In genomic region chrX:7703001-7703864, dm6 we compare ENCODE assay signal across 1 fruit fly cellular context.
TF ChIP-seq lines count a peak whose summit lies in the region.
"Not testable (repeated sequence)": the region's sequence is repeated elsewhere in the genome, so short reads cannot be mapped to it uniquely, and the experiment has no call there.

No protein-coding gene starts in this region.

TF ChIP-seq in whole organism, embryonic, 481 proteins besides CTCF, POLR2A, EP300 and RAD21 (continued from another document):
- TF ChIP-seq CG14441 (GFP tag; IDR thresholded peaks at IDR 0.05; lab: Robert Waterston, UW), result peak; percentile 74
- TF ChIP-seq gcm2 (GFP tag; optimal IDR thresholded peaks at IDR 0.05; lab: Kevin White, UChicago), result peak; percentile 27
- TF ChIP-seq ERR (GFP tag; optimal IDR thresholded peaks at IDR 0.05; lab: Kevin White, UChicago), result peak; percentile 93
- TF ChIP-seq Sry-δ (GFP tag; optimal IDR thresholded peaks at IDR 0.05; lab: Kevin White, UChicago), result peak; percentile 3
- TF ChIP-seq HLH54F (GFP tag; optimal IDR thresholded peaks at IDR 0.05; lab: Kevin White, UChicago), result peak; percentile 47
- peak; percentile 91 for TF ChIP-seq dmrt99B (tag; optimal IDR thresholded peaks at IDR 0.05; lab: Kevin White, UChicago)
- peak; percentile 67 for TF ChIP-seq HLH3B (GFP tag; IDR thresholded peaks at IDR 0.05; lab: Robert Waterston, UW)
- peak; percentile 68 for TF ChIP-seq H2.0 (GFP tag; IDR thresholded peaks at IDR 0.05; lab: Robert Waterston, UW)
- TF ChIP-seq CoRest (tag; optimal IDR thresholded peaks at IDR 0.05; lab: Kevin White, UChicago), result peak; percentile 53
- peak; percentile 57 for TF ChIP-seq NFAT (GFP tag; IDR thresholded peaks at IDR 0.05; lab: Robert Waterston, UW)
- TF ChIP-seq grau (tag; optimal IDR thresholded peaks at IDR 0.05; lab: Kevin White, UChicago), result peak; percentile 98
- TF ChIP-seq CG31365 (tag; optimal IDR thresholded peaks at IDR 0.05; lab: Kevin White, UChicago), result peak; percentile 56
- peak; percentile 57 for TF ChIP-seq wek (GFP tag; optimal IDR thresholded peaks at IDR 0.05; lab: Kevin White, UChicago)
- peak; percentile 13 for TF ChIP-seq tio (GFP tag; optimal IDR thresholded peaks at IDR 0.05; lab: Kevin White, UChicago)
- peak; percentile 20; the same call in 1 of the 2 replicates for TF ChIP-seq CG1024 (GFP tag; IDR thresholded peaks at IDR 0.05; lab: Robert Waterston, UW)
- TF ChIP-seq gsb-n (tag; optimal IDR thresholded peaks at IDR 0.05; lab: Kevin White, UChicago), result peak; percentile 35
- TF ChIP-seq sisA (GFP tag; IDR thresholded peaks at IDR 0.05; lab: Robert Waterston, UW), result peak; percentile 78
- peak; percentile 61 for TF ChIP-seq ttk (GFP tag; IDR thresholded peaks at IDR 0.05; lab: Robert Waterston, UW)
- TF ChIP-seq Gsc (GFP tag; IDR thresholded peaks at IDR 0.05; lab: Robert Waterston, UW), result peak; percentile 55
- TF ChIP-seq CG30403 (GFP tag; optimal IDR thresholded peaks at IDR 0.05; lab: Kevin White, UChicago), result peak; percentile 49
- peak; percentile 52 for TF ChIP-seq Hmr (GFP tag; optimal IDR thresholded peaks at IDR 0.05; lab: Kevin White, UChicago)
- peak; percentile 60 for TF ChIP-seq CG11247 (GFP tag; IDR thresholded peaks at IDR 0.05; lab: Robert Waterston, UW)
- peak; percentile 49 for TF ChIP-seq CG12104 (GFP tag; optimal IDR thresholded peaks at IDR 0.05; lab: Kevin White, UChicago)
- TF ChIP-seq CG10431 (GFP tag; optimal IDR thresholded peaks at IDR 0.05; lab: Kevin White, UChicago), result peak; percentile 37
- TF ChIP-seq CG4820 (GFP tag; optimal IDR thresholded peaks at IDR 0.05; lab: Kevin White, UChicago), result peak; percentile 1
- TF ChIP-seq Sox102F (GFP tag; optimal IDR thresholded peaks at IDR 0.05; lab: Kevin White, UChicago), result peak; percentile 46
- TF ChIP-seq CG17912 (GFP tag; optimal IDR thresholded peaks at IDR 0.05; lab: Kevin White, UChicago), result peak; percentile 29
- TF ChIP-seq CG8359 (GFP tag; optimal IDR thresholded peaks at IDR 0.05; lab: Kevin White, UChicago; ENCODE audit: borderline replicate concordance), result peak; percentile 75
- TF ChIP-seq CG9932 (GFP tag; IDR thresholded peaks at IDR 0.05; lab: Robert Waterston, UW), result peak; percentile 79
- peak; percentile 29 for TF ChIP-seq CG10209 (GFP tag; optimal IDR thresholded peaks at IDR 0.05; lab: Kevin White, UChicago)
- TF ChIP-seq CG4360 (GFP tag; IDR thresholded peaks at IDR 0.05; lab: Robert Waterston, UW), result peak; percentile 39; the same call in 1 of the 2 replicates
- TF ChIP-seq Pdp1 (GFP tag; optimal IDR thresholded peaks at IDR 0.05; lab: Kevin White, UChicago), result peak; percentile 92 to 95
- TF ChIP-seq lilli (GFP tag; optimal IDR thresholded peaks at IDR 0.05; lab: Kevin White, UChicago), result peak; percentile 97
- peak; percentile 60 for TF ChIP-seq PHDP (tag; optimal IDR thresholded peaks at IDR 0.05; lab: Kevin White, UChicago)
- TF ChIP-seq CG2199 (GFP tag; IDR thresholded peaks at IDR 0.05; lab: Robert Waterston, UW), result peak; percentile 54; the same call in 1 of the 3 replicates
- peak; percentile 99 for TF ChIP-seq sens (GFP tag; lab: Kevin White, UChicago)
- peak; percentile 76 for TF ChIP-seq dysf (GFP tag; IDR thresholded peaks at IDR 0.05; lab: Robert Waterston, UW)
- peak; percentile 92 for TF ChIP-seq Med (GFP tag; lab: Kevin White, UChicago)
- not testable (repeated sequence) for TF ChIP-seq hkb, prd (optimal IDR thresholded peaks at IDR 0.05; lab: Kevin White, UChicago)
- TF ChIP-seq hkb (GFP tag; IDR thresholded peaks at IDR 0.05; lab: Robert Waterston, UW), result peak; percentile 49
- TF ChIP-seq CG1233 (GFP tag; optimal IDR thresholded peaks at IDR 0.05; lab: Kevin White, UChicago), result peak; percentile 22
- TF ChIP-seq Adf1 (GFP tag; IDR thresholded peaks at IDR 0.05; lab: Robert Waterston, UW), result peak; percentile 87
- peak in 1 of 2 experiments; percentile 55 for TF ChIP-seq Hr78 (GFP tag; optimal IDR thresholded peaks at IDR 0.05; lab: Kevin White, UChicago)
- TF ChIP-seq CG10147 (GFP tag; optimal IDR thresholded peaks at IDR 0.05; lab: Kevin White, UChicago), result peak; percentile 64
- peak; percentile 91 for TF ChIP-seq CG2678 (tag; optimal IDR thresholded peaks at IDR 0.05; lab: Kevin White, UChicago)
- peak; percentile 73 for TF ChIP-seq Mrtf (GFP tag; IDR thresholded peaks at IDR 0.05; lab: Robert Waterston, UW)
- peak; percentile 45; the same call in 1 of the 2 replicates for TF ChIP-seq seq (GFP tag; IDR thresholded peaks at IDR 0.05; lab: Robert Waterston, UW)
- peak; percentile 53 for TF ChIP-seq BtbVII (GFP tag; optimal IDR thresholded peaks at IDR 0.05; lab: Kevin White, UChicago)
- peak; percentile 93 for TF ChIP-seq CG10543 (GFP tag; optimal IDR thresholded peaks at IDR 0.05; lab: Kevin White, UChicago)
- peak; percentile 56 for TF ChIP-seq gsb (GFP tag; IDR thresholded peaks at IDR 0.05; lab: Robert Waterston, UW)
- peak; percentile 19 for TF ChIP-seq CG11398 (GFP tag; optimal IDR thresholded peaks at IDR 0.05; lab: Kevin White, UChicago)
- TF ChIP-seq crc (GFP tag; optimal IDR thresholded peaks at IDR 0.05; lab: Kevin White, UChicago), result peak; percentile 96
- TF ChIP-seq Aef1 (GFP tag; IDR thresholded peaks at IDR 0.05; lab: Robert Waterston, UW), result peak; percentile 52
- TF ChIP-seq vvl (GFP tag; IDR thresholded peaks at IDR 0.05; lab: Robert Waterston, UW), result peak; percentile 83
- TF ChIP-seq B-H2 (GFP tag; optimal IDR thresholded peaks at IDR 0.05; lab: Kevin White, UChicago), result peak; percentile 74
- peak; percentile 95 for TF ChIP-seq pum (GFP tag; optimal IDR thresholded peaks at IDR 0.05; lab: Kevin White, UChicago)
- TF ChIP-seq schlank (tag; optimal IDR thresholded peaks at IDR 0.05; lab: Kevin White, UChicago), result peak; percentile 71
- peak; percentile 78 for TF ChIP-seq CG15269 (tag; optimal IDR thresholded peaks at IDR 0.05; lab: Kevin White, UChicago)
- TF ChIP-seq nmo (GFP tag; optimal IDR thresholded peaks at IDR 0.05; lab: Kevin White, UChicago), result peak; percentile 96
- TF ChIP-seq tap (tag; optimal IDR thresholded peaks at IDR 0.05; lab: Kevin White, UChicago), result peak; percentile 63
- TF ChIP-seq CG10959 (GFP tag; IDR thresholded peaks at IDR 0.05; lab: Robert Waterston, UW), result peak; percentile 33
- TF ChIP-seq CrebB (tag; optimal IDR thresholded peaks at IDR 0.05; lab: Kevin White, UChicago), result peak; percentile 69
- TF ChIP-seq CG1602 (GFP tag; optimal IDR thresholded peaks at IDR 0.05; lab: Kevin White, UChicago), result peak; percentile 3
- TF ChIP-seq kni (GFP tag; optimal IDR thresholded peaks at IDR 0.05; lab: Kevin White, UChicago), result peak; percentile 69
- peak; percentile 43 for TF ChIP-seq CG12391 (tag; optimal IDR thresholded peaks at IDR 0.05; lab: Kevin White, UChicago)
- peak; percentile 94 for TF ChIP-seq Antp (GFP tag; optimal IDR thresholded peaks at IDR 0.05; lab: Kevin White, UChicago)
- peak; percentile 42 for TF ChIP-seq CG14050 (GFP tag; IDR thresholded peaks at IDR 0.05; lab: Robert Waterston, UW)
- TF ChIP-seq CG34422 (GFP tag; IDR thresholded peaks at IDR 0.05; lab: Robert Waterston, UW), result peak; percentile 59
- TF ChIP-seq CG3407 (GFP tag; optimal IDR thresholded peaks at IDR 0.05; lab: Kevin White, UChicago), result peak; percentile 20
- peak; percentile 96 for TF ChIP-seq CG7839 (tag; optimal IDR thresholded peaks at IDR 0.05; lab: Kevin White, UChicago)
- peak; percentile 58 for TF ChIP-seq fd64A (GFP tag; optimal IDR thresholded peaks at IDR 0.05; lab: Kevin White, UChicago)
- TF ChIP-seq wor (GFP tag; IDR thresholded peaks at IDR 0.05; lab: Robert Waterston, UW), result peak; percentile 14; the same call in 1 of the 2 replicates
- peak; percentile 51 for TF ChIP-seq CG13296 (GFP tag; optimal IDR thresholded peaks at IDR 0.05; lab: Kevin White, UChicago)
- TF ChIP-seq otp (GFP tag; IDR thresholded peaks at IDR 0.05; lab: Robert Waterston, UW), result peak; percentile 63; the same call in 2 of the 3 replicates
- TF ChIP-seq ab (GFP tag; optimal IDR thresholded peaks at IDR 0.05; lab: Kevin White, UChicago), result peak; percentile 25
- peak; percentile 4 for TF ChIP-seq ems (GFP tag; optimal IDR thresholded peaks at IDR 0.05; lab: Kevin White, UChicago)
- peak; percentile 10 for TF ChIP-seq run (tag; optimal IDR thresholded peaks at IDR 0.05; lab: Kevin White, UChicago)
- TF ChIP-seq CG2120 (GFP tag; optimal IDR thresholded peaks at IDR 0.05; lab: Kevin White, UChicago), result peak; percentile 77
- TF ChIP-seq CG31224 (GFP tag; IDR thresholded peaks at IDR 0.05; lab: Robert Waterston, UW), result peak; percentile 61
- TF ChIP-seq CG1647 (GFP tag; optimal IDR thresholded peaks at IDR 0.05; lab: Kevin White, UChicago), result peak; percentile 46
- TF ChIP-seq CG12219 (GFP tag; optimal IDR thresholded peaks at IDR 0.05; lab: Kevin White, UChicago), result peak; percentile 79
- TF ChIP-seq CG10366 (GFP tag; IDR thresholded peaks at IDR 0.05; lab: Robert Waterston, UW), result peak; percentile 73
- peak; percentile 74 for TF ChIP-seq Atf6 (GFP tag; IDR thresholded peaks at IDR 0.05; lab: Robert Waterston, UW)
- TF ChIP-seq B-H1 (GFP tag; IDR thresholded peaks at IDR 0.05; lab: Robert Waterston, UW), result peak; percentile 48
- TF ChIP-seq Hr3 (GFP tag; optimal IDR thresholded peaks at IDR 0.05; lab: Kevin White, UChicago), result peak; percentile 13
- peak; percentile 10 for TF ChIP-seq az2 (GFP tag; optimal IDR thresholded peaks at IDR 0.05; lab: Kevin White, UChicago)
- TF ChIP-seq prd (GFP tag; IDR thresholded peaks at IDR 0.05; lab: Robert Waterston, UW), result peak; percentile 70
- TF ChIP-seq bigmax (GFP tag; optimal IDR thresholded peaks at IDR 0.05; lab: Kevin White, UChicago), result peak; percentile 15
- peak; percentile 2 for TF ChIP-seq ewg (GFP tag; optimal IDR thresholded peaks at IDR 0.05; lab: Kevin White, UChicago)
- peak; percentile 79 for TF ChIP-seq Ets97D (GFP tag; optimal IDR thresholded peaks at IDR 0.05; lab: Kevin White, UChicago)
- TF ChIP-seq unpg (GFP tag; optimal IDR thresholded peaks at IDR 0.05; lab: Kevin White, UChicago), result peak; percentile 58
- TF ChIP-seq CG10274 (GFP tag; optimal IDR thresholded peaks at IDR 0.05; lab: Kevin White, UChicago), result peak; percentile 38
- peak; percentile 36 for TF ChIP-seq chn (GFP tag; optimal IDR thresholded peaks at IDR 0.05; lab: Kevin White, UChicago)
- peak; percentile 63 for TF ChIP-seq CG12659 (GFP tag; optimal IDR thresholded peaks at IDR 0.05; lab: Kevin White, UChicago)
- peak; percentile 59; the same call in 1 of the 3 replicates for TF ChIP-seq CG6175 (GFP tag; IDR thresholded peaks at IDR 0.05; lab: Robert Waterston, UW)
- TF ChIP-seq tin (GFP tag; optimal IDR thresholded peaks at IDR 0.05; lab: Kevin White, UChicago), result peak; percentile 13
- TF ChIP-seq CG17361 (GFP tag; IDR thresholded peaks at IDR 0.05; lab: Robert Waterston, UW), result peak; percentile 43; the same call in 1 of the 3 replicates
- TF ChIP-seq CG8281 (tag; optimal IDR thresholded peaks at IDR 0.05; lab: Kevin White, UChicago), result peak; percentile 66
- TF ChIP-seq sr (GFP tag; IDR thresholded peaks at IDR 0.05; lab: Robert Waterston, UW), result peak; percentile 14; the same call in 1 of the 3 replicates
- peak; percentile 50 for TF ChIP-seq CG7372 (GFP tag; IDR thresholded peaks at IDR 0.05; lab: Robert Waterston, UW)
- peak; percentile 18 for TF ChIP-seq pho (GFP tag; optimal IDR thresholded peaks at IDR 0.05; lab: Kevin White, UChicago)
- peak; percentile 10 for TF ChIP-seq MTF-1 (GFP tag; optimal IDR thresholded peaks at IDR 0.05; lab: Kevin White, UChicago; ENCODE audit: borderline replicate concordance)
- TF ChIP-seq Drgx (GFP tag; IDR thresholded peaks at IDR 0.05; lab: Robert Waterston, UW), result peak; percentile 79
- peak; percentile 70 for TF ChIP-seq CG13424 (tag; optimal IDR thresholded peaks at IDR 0.05; lab: Kevin White, UChicago)
- TF ChIP-seq CG7556 (GFP tag; optimal IDR thresholded peaks at IDR 0.05; lab: Kevin White, UChicago), result peak; percentile 24
- peak; percentile 29 for TF ChIP-seq CG11696 (GFP tag; IDR thresholded peaks at IDR 0.05; lab: Robert Waterston, UW)
- TF ChIP-seq kay (GFP tag; optimal IDR thresholded peaks at IDR 0.05; lab: Kevin White, UChicago), result peak; percentile 86
- TF ChIP-seq bcd (GFP tag; optimal IDR thresholded peaks at IDR 0.05; lab: Kevin White, UChicago), result peak; percentile 84
- peak; percentile 55; the same call in 1 of the 2 replicates for TF ChIP-seq CG9215 (GFP tag; IDR thresholded peaks at IDR 0.05; lab: Robert Waterston, UW)
- TF ChIP-seq CG9727 (GFP tag; optimal IDR thresholded peaks at IDR 0.05; lab: Kevin White, UChicago), result peak; percentile 27
- TF ChIP-seq Spps (tag; optimal IDR thresholded peaks at IDR 0.05; lab: Kevin White, UChicago), result peak; percentile 5
- peak; percentile 6 for TF ChIP-seq twi (tag; optimal IDR thresholded peaks at IDR 0.05; lab: Kevin White, UChicago)
- TF ChIP-seq Taf1 (GFP tag; IDR thresholded peaks at IDR 0.05; lab: Robert Waterston, UW), result peak; percentile 65
- peak; percentile 56 for TF ChIP-seq nau (GFP tag; optimal IDR thresholded peaks at IDR 0.05; lab: Kevin White, UChicago)
- peak; percentile 6 for TF ChIP-seq CG6683 (GFP tag; optimal IDR thresholded peaks at IDR 0.05; lab: Kevin White, UChicago)
- peak; percentile 24 for TF ChIP-seq Xbp1 (GFP tag; optimal IDR thresholded peaks at IDR 0.05; lab: Kevin White, UChicago)
- TF ChIP-seq CG43689 (GFP tag; IDR thresholded peaks at IDR 0.05; lab: Robert Waterston, UW), result 0 out of 2 replicates have a peak, but pooled peaks have one; percentile 25
- TF ChIP-seq Blimp-1 (GFP tag; optimal IDR thresholded peaks at IDR 0.05; lab: Kevin White, UChicago), result peak; percentile 62
- peak; percentile 62 for TF ChIP-seq scrt (GFP tag; optimal IDR thresholded peaks at IDR 0.05; lab: Kevin White, UChicago)
- peak; percentile 47 for TF ChIP-seq wdn (GFP tag; IDR thresholded peaks at IDR 0.05; lab: Robert Waterston, UW)
- TF ChIP-seq CG14667 (GFP tag; IDR thresholded peaks at IDR 0.05; lab: Robert Waterston, UW), result peak; percentile 53
- TF ChIP-seq sob (GFP tag; IDR thresholded peaks at IDR 0.05; lab: Robert Waterston, UW), result peak; percentile 63
